In the genomic region with DNA sequence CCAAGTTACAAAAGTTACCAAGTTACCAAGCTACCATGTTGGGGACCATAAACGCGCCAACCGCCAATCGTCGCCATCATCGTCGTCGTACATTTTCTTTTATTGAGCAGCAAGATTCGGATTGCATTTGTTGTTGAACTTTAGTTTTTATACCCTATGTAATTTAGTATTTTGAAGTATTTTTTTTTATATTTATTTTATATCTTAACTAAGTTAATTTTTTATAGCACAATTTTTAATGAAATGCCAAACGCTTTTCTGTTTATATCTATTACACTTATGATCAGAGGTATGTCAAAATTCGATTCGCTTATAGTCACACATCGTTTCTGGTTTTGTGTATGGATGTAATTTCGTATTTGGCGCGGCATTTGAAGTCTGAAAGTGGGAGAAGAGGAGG, we compare ENCODE assay signal across 1 fruit fly cellular context.
TF ChIP-seq lines count a peak whose summit lies in the region.

No protein-coding gene starts in this region.

TF ChIP-seq in whole organism, embryonic, 481 proteins besides CTCF, POLR2A, EP300 and RAD21 (continued from another document):
- TF ChIP-seq nau (GFP tag; optimal IDR thresholded peaks at IDR 0.05; lab: Kevin White, UChicago) (no peak), CG1529 (GFP tag; optimal IDR thresholded peaks at IDR 0.05; lab: Kevin White, UChicago) (no peak), caup (GFP tag; optimal IDR thresholded peaks at IDR 0.05; lab: Kevin White, UChicago; ENCODE audit: severe bottlenecking) (no peak), fd64A (GFP tag; optimal IDR thresholded peaks at IDR 0.05; lab: Kevin White, UChicago) (no peak), CG12219 (GFP tag; optimal IDR thresholded peaks at IDR 0.05; lab: Kevin White, UChicago) (no peak), Elba2 (GFP tag; optimal IDR thresholded peaks at IDR 0.05; lab: Kevin White, UChicago) (no peak), CG7745 (tag; optimal IDR thresholded peaks at IDR 0.05; lab: Kevin White, UChicago) (no peak), Hr51 (GFP tag; optimal IDR thresholded peaks at IDR 0.05; lab: Kevin White, UChicago) (peak in 1 of 2 experiments; percentile 13), CG15514 (GFP tag; optimal IDR thresholded peaks at IDR 0.05; lab: Kevin White, UChicago) (no peak), B-H2 (GFP tag; optimal IDR thresholded peaks at IDR 0.05; lab: Kevin White, UChicago) (no peak), oc (tag; optimal IDR thresholded peaks at IDR 0.05; lab: Kevin White, UChicago) (no peak), CG10209 (GFP tag; optimal IDR thresholded peaks at IDR 0.05; lab: Kevin White, UChicago) (no peak), CG8388 (GFP tag; optimal IDR thresholded peaks at IDR 0.05; lab: Kevin White, UChicago) (no peak), sens-2 (GFP tag; IDR thresholded peaks at IDR 0.05; lab: Robert Waterston, UW) (no peak), insv (GFP tag; optimal IDR thresholded peaks at IDR 0.05; lab: Kevin White, UChicago) (no peak), CG4617 (GFP tag; optimal IDR thresholded peaks at IDR 0.05; lab: Kevin White, UChicago; ENCODE audit: borderline replicate concordance) (no peak), CG15696 (tag; optimal IDR thresholded peaks at IDR 0.05; lab: Kevin White, UChicago) (no peak), sug (tag; optimal IDR thresholded peaks at IDR 0.05; lab: Kevin White, UChicago) (no peak), CG11456 (GFP tag; IDR thresholded peaks at IDR 0.05; lab: Robert Waterston, UW) (no peak), chinmo (GFP tag; IDR thresholded peaks at IDR 0.05; lab: Robert Waterston, UW; ENCODE audit: partially characterized antibody) (no peak), br (optimal IDR thresholded peaks at IDR 0.05; lab: Kevin White, UChicago) (no peak), corto (GFP tag; optimal IDR thresholded peaks at IDR 0.05; lab: Kevin White, UChicago) (no peak), cwo (GFP tag; optimal IDR thresholded peaks at IDR 0.05; lab: Kevin White, UChicago) (no peak), row (GFP tag; IDR thresholded peaks at IDR 0.05; lab: Robert Waterston, UW) (0 out of 3 replicates have a peak, but pooled peaks have one; percentile 21), phol (tag; optimal IDR thresholded peaks at IDR 0.05; lab: Kevin White, UChicago) (peak; percentile 8), pros (GFP tag; optimal IDR thresholded peaks at IDR 0.05; lab: Kevin White, UChicago) (no peak), ase (GFP tag; IDR thresholded peaks at IDR 0.05; lab: Robert Waterston, UW) (no peak), CG8359 (GFP tag; optimal IDR thresholded peaks at IDR 0.05; lab: Kevin White, UChicago; ENCODE audit: borderline replicate concordance) (no peak), CG4424 (GFP tag; optimal IDR thresholded peaks at IDR 0.05; lab: Kevin White, UChicago) (no peak), CG2712 (tag; optimal IDR thresholded peaks at IDR 0.05; lab: Kevin White, UChicago) (peak; percentile 14), gcm2 (GFP tag; optimal IDR thresholded peaks at IDR 0.05; lab: Kevin White, UChicago) (no peak), Sox102F (GFP tag; optimal IDR thresholded peaks at IDR 0.05; lab: Kevin White, UChicago) (peak; percentile 39), CG13296 (GFP tag; optimal IDR thresholded peaks at IDR 0.05; lab: Kevin White, UChicago) (no peak), H2.0 (GFP tag; IDR thresholded peaks at IDR 0.05; lab: Robert Waterston, UW) (no peak), cad (GFP tag; optimal IDR thresholded peaks at IDR 0.05; lab: Kevin White, UChicago) (no peak), CG17328 (GFP tag; IDR thresholded peaks at IDR 0.05; lab: Robert Waterston, UW) (no peak), CG32532 (GFP tag; IDR thresholded peaks at IDR 0.05; lab: Robert Waterston, UW) (no peak), CG5180 (GFP tag; optimal IDR thresholded peaks at IDR 0.05; lab: Kevin White, UChicago) (no peak), Dp (GFP tag; optimal IDR thresholded peaks at IDR 0.05; lab: Kevin White, UChicago) (no peak), ATbp (GFP tag; optimal IDR thresholded peaks at IDR 0.05; lab: Kevin White, UChicago) (no peak), hth (optimal IDR thresholded peaks at IDR 0.05; lab: Kevin White, UChicago) (no peak), kay (GFP tag; optimal IDR thresholded peaks at IDR 0.05; lab: Kevin White, UChicago) (no peak), CG11398 (GFP tag; optimal IDR thresholded peaks at IDR 0.05; lab: Kevin White, UChicago) (no peak), Chrac-16 (GFP tag; optimal IDR thresholded peaks at IDR 0.05; lab: Kevin White, UChicago) (no peak), CG2678 (tag; optimal IDR thresholded peaks at IDR 0.05; lab: Kevin White, UChicago) (no peak), CG6272 (GFP tag; IDR thresholded peaks at IDR 0.05; lab: Robert Waterston, UW) (no peak), Optix (GFP tag; IDR thresholded peaks at IDR 0.05; lab: Robert Waterston, UW) (no peak), fd96Cb (tag; optimal IDR thresholded peaks at IDR 0.05; lab: Kevin White, UChicago) (no peak), CG2116 (GFP tag; optimal IDR thresholded peaks at IDR 0.05; lab: Kevin White, UChicago) (no peak), dysf (GFP tag; IDR thresholded peaks at IDR 0.05; lab: Robert Waterston, UW) (no peak), aop (GFP tag; IDR thresholded peaks at IDR 0.05; lab: Robert Waterston, UW) (no peak), NfI (GFP tag; optimal IDR thresholded peaks at IDR 0.05; lab: Kevin White, UChicago) (no peak), unc-4 (GFP tag; IDR thresholded peaks at IDR 0.05; lab: Robert Waterston, UW; ENCODE audit: partially characterized antibody) (no peak), CG12744 (GFP tag; optimal IDR thresholded peaks at IDR 0.05; lab: Kevin White, UChicago) (no peak), CG3838 (GFP tag; optimal IDR thresholded peaks at IDR 0.05; lab: Kevin White, UChicago) (no peak), fd3F (GFP tag; optimal IDR thresholded peaks at IDR 0.05; lab: Kevin White, UChicago) (no peak), CG8281 (tag; optimal IDR thresholded peaks at IDR 0.05; lab: Kevin White, UChicago) (no peak), Med (GFP tag; lab: Kevin White, UChicago) (no peak), peb (GFP tag; IDR thresholded peaks at IDR 0.05; lab: Robert Waterston, UW) (no peak), CG12769 (tag; optimal IDR thresholded peaks at IDR 0.05; lab: Kevin White, UChicago) (no peak), Doc3 (GFP tag; IDR thresholded peaks at IDR 0.05; lab: Robert Waterston, UW; ENCODE audit: partially characterized antibody) (no peak), CrebB (tag; optimal IDR thresholded peaks at IDR 0.05; lab: Kevin White, UChicago) (no peak), CG10462 (GFP tag; optimal IDR thresholded peaks at IDR 0.05; lab: Kevin White, UChicago) (no peak), bowl (GFP tag; IDR thresholded peaks at IDR 0.05; lab: Robert Waterston, UW) (no peak), CG16779 (GFP tag; IDR thresholded peaks at IDR 0.05; lab: Robert Waterston, UW) (no peak), tx (GFP tag; optimal IDR thresholded peaks at IDR 0.05; lab: Kevin White, UChicago) (no peak), CG14965 (GFP tag; optimal IDR thresholded peaks at IDR 0.05; lab: Kevin White, UChicago; ENCODE audit: borderline replicate concordance) (no peak), Usf (GFP tag; optimal IDR thresholded peaks at IDR 0.05; lab: Kevin White, UChicago) (no peak), luna (GFP tag; optimal IDR thresholded peaks at IDR 0.05; lab: Kevin White, UChicago) (no peak), CG7839 (tag; optimal IDR thresholded peaks at IDR 0.05; lab: Kevin White, UChicago) (peak; percentile 10), org-1 (GFP tag; optimal IDR thresholded peaks at IDR 0.05; lab: Kevin White, UChicago) (no peak), CG13123 (GFP tag; optimal IDR thresholded peaks at IDR 0.05; lab: Kevin White, UChicago) (no peak), bsh (GFP tag; optimal IDR thresholded peaks at IDR 0.05; lab: Kevin White, UChicago) (peak in 1 of 2 experiments; percentile 1), usp (GFP tag; optimal IDR thresholded peaks at IDR 0.05; lab: Kevin White, UChicago) (no peak), CG31441 (GFP tag; IDR thresholded peaks at IDR 0.05; lab: Robert Waterston, UW) (no peak)
TF ChIP-seq in whole organism, embryonic: peak in this region for 12.
